Worm (Caenorhabditis elegans) whole organism, dauer: ENCODE data around the gene C46A5.6.

Experiments used
- unc-62 ChIP-seq: sonication (generic microtip); optimal IDR thresholded peaks from 2 replicates; lab custom pipeline; 2017; ENCODE audit warnings: missing biosample characterization, missing genetic modification reagents, missing genetic modification characterization

Gene C46A5.6

ce11 chrIV:7778865-7779264 lies 15.2 kb upstream of the C46A5.6 start, which contains the start of gene rpap-3:
Gene rpap-3 (minus strand): TSS chrIV:7778965.
- TF ChIP-seq unc-62: no peak

DNA sequence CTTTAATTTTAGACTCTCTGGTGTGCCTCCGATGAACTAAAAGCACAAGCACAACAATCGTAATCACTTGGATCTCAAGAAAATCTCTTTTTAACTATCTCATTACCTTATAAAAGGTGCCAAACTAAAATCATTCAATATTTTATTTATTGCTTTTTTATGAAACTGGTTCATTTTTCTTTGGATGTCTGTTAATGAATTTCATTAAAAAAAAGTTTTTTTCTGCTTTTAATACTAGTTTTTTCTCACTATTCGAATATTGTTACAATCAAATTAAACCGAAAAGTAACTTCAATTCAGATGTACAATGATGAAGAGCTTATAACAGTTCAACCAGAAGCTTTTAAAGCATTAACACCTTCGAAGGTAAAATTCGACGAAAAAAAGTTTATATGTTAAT lies 12.1 kb upstream of the C46A5.6 start, which contains the start of gene swd-2.1:
TSS of gene swd-2.1 (plus strand) at position 301 of the 400 bp plus-strand sequence.
- TF ChIP-seq unc-62: no peak

ce11 chrIV:7774206-7774605 lies 10.6 kb upstream of the C46A5.6 start, which contains the start of the genes hcf-1 and swd-2.2:
Gene hcf-1 (minus strand): TSS chrIV:7774275.
Gene swd-2.2 (plus strand): TSS chrIV:7774411.
- TF ChIP-seq unc-62: no peak

DNA sequence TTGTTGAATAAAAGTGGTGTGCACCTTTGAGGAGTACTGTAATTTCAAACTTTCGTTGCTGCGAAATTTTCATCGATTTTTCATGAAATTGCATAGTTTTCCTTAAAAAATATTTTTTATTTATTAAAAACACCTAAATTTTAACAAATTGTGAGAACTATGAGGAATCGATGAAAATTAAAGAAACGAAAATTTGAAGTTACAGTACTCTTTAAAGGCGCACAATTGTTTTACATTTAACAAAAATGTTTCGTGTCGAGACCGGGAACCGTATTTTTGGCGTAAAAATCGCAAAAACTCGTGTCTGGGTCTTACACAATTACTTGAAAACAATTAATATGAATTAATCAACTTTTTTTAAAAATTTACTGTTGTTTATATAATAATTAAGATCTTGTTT lies 6.5 kb upstream of the C46A5.6 start, which contains the start of gene rdl-1:
TSS of gene rdl-1 (minus strand) at position 101 of the 400 bp plus-strand sequence.
- no peak for TF ChIP-seq unc-62

DNA sequence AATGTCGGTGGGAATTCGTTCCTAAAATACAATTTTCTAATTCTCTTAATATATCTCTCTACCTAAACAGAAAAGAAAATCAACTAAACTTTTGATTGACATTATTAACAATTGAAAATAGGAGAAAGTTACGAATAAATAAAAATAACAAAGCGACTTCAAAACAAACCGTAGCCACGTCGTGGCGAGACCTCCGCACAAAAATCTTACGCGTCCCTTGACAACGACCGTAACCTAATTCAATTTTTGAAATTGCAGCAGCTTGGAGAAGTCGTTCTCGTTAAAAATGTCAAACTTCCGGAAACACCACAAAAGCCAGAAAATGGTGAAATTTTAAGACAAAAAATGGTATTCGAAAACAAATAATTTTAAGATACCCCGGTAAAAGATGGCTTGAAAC lies 671 bp upstream of the C46A5.6 start:
- TF ChIP-seq unc-62: no peak

ce11 chrIV:7760117-7760516 lies 3.5 kb downstream of the C46A5.6 start, which contains the start of gene del-7:
Gene del-7 (plus strand): TSS chrIV:7760417.
- TF ChIP-seq unc-62: no peak

ce11 chrIV:7759527-7759926 lies 4.1 kb downstream of the C46A5.6 start, which contains the start of gene dsb-3:
Gene dsb-3 (minus strand): TSS chrIV:7759627.
- no peak for TF ChIP-seq unc-62

ce11 chrIV:7757245-7757644 lies 6.4 kb downstream of the C46A5.6 start, which contains the start of gene C46A5.4:
Gene C46A5.4 (minus strand): TSS chrIV:7757345.
- no peak for TF ChIP-seq unc-62

DNA sequence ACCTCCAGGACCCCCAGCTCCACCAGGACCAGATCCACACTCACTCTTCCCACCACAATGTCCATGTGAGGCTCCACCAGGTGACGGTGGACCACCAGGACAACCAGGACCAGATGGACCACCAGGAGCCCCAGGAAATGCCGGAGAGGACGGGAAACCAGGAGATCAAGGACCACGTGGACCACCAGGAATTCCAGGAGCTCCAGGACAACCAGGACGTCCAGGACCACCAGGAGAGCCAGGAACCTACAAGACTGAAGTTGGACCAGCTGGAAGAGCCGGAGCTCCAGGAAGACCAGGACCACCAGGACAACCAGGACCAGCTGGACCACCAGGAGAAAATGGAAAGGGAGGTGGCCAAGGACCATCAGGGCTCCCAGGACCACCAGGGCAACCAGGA lies 9.5 kb downstream of the C46A5.6 start:
- TF ChIP-seq unc-62: no peak

- TF ChIP-seq unc-62: no peak
Measured at ce11 chrIV:7753108-7753507, 10.5 kb downstream of the C46A5.6 start, which contains the start of gene col-14. Gene col-14 (plus strand): TSS chrIV:7753408.

ce11 chrIV:7747838-7748237 lies 15.8 kb downstream of the C46A5.6 start, which contains the start of gene klo-1:
Gene klo-1 (minus strand): TSS chrIV:7748225.
- TF ChIP-seq unc-62: no peak

DNA sequence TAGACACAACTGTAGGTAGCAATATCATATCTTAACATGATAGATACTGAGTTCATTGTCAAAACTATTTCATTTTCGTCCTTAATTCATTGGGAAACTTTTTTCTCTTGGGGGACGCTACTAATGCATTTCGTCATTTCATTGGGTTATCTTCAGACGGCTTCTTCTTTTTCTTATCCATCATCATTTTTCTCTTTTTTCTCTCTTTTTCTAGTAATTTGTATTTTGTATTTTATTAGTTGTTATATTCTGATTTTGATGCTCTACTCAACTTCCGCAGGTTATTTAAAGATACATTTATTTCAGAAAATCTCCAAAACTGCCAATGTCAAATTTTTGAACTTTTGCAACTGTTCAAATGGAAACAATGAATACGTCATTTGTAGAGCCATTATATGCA lies 20.1 kb downstream of the C46A5.6 start, which contains the start of gene npr-35:
TSS of gene npr-35 (plus strand) at position 301 of the 400 bp plus-strand sequence.
- no peak for TF ChIP-seq unc-62

- no peak for TF ChIP-seq unc-62
Measured at ce11 chrIV:7736616-7737015, 27.0 kb downstream of the C46A5.6 start.

- TF ChIP-seq unc-62: no peak
Measured at ce11 chrIV:7734619-7735018, 29.0 kb downstream of the C46A5.6 start, which contains the start of gene clx-1. Gene clx-1 (plus strand): TSS chrIV:7734648.

ce11 chrIV:7734173-7734572 lies 29.5 kb downstream of the C46A5.6 start:
- TF ChIP-seq unc-62: no peak

DNA sequence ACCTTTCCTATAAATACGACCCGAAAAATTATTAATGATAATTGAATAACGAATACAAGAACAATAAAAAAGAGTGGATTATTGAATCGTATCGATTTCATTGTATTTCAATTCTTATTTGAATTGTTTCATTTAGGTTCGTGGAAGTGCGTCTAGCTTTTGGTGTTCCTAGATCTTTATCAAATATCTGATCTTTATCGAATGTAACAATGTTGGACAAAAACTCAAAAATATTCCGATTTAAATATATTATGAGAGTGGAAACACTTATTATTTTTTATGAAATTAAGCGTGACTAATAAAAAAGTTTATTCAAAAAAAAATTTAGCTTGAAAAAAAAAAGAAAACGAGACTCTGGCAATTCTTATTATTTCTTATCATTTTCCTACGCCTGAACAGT lies 31.7 kb downstream of the C46A5.6 start, which contains the start of the genes C50F7.9 and C50F7.3:
TSS of gene C50F7.9 (minus strand) at position 101 of the 400 bp plus-strand sequence.
TSS of gene C50F7.3 (plus strand) at position 370 of the 400 bp plus-strand sequence.
- no peak for TF ChIP-seq unc-62

DNA sequence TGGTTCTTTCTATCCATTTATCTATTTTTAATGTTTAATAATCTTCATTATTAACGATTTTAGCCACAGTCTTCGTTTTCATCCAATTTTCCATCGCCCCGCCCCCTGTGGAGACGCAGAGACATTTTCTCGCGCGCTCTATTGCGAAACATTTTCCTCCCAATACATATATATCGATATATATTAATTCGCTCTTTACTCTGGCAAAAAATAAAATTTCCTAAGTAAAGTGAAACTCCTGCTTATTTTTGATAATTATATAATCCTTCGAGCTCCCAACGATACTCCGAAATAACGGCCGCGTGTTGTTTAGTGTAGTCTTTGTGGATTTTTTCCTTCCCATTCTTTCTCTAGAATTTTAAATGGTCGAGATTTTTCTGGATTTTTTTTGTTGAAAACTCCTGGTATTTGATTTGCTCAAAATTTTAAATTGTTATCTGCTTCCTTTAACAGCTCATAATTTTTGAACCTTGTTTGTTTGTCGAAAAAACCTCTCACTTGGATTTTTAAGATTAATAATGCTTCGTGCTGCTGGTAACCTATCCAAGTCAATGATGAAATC lies 35.2 kb downstream of the C46A5.6 start, which contains the start of gene sucg-1:
TSS of gene sucg-1 (plus strand) at position 512 of the 562 bp plus-strand sequence.
- TF ChIP-seq unc-62: no peak

- TF ChIP-seq unc-62: no peak
Measured at ce11 chrIV:7727258-7727657, 36.4 kb downstream of the C46A5.6 start.
